Worm (Caenorhabditis elegans): ENCODE data around the gene msp-32.

DNA sequence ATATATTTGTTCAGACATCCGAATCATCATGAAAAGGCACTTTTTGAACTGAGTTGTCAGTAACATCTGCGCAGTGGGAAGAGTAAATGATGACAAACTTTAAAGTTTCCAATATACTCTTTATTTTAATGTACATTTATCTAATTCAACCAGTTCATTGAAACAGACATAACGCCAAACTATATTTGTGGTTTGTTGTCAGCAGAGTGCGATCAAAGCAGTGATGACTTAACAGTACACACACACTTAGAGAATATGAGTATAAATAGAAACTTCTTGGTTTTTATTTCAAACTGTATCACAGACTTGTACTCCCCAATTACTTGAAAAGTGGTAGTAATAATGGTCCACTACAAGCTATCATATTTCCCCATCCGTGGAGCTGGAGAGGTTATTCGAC lies 15.2 kb upstream of the msp-32 start, which contains the start of gene gst-8:
- TF ChIP-seq nhr-90 (tag; optimal IDR thresholded peaks at IDR 0.05), result no peak
- no peak for TF ChIP-seq F57A8.1 (GFP tag; optimal IDR thresholded peaks at IDR 0.05)
- no peak for TF ChIP-seq ama-1 (optimal IDR thresholded peaks at IDR 0.05)
- TF ChIP-seq ama-1 (GFP tag; optimal IDR thresholded peaks at IDR 0.05), result no peak
- TF ChIP-seq unc-62 (GFP tag; optimal IDR thresholded peaks at IDR 0.05), result no peak
- TF ChIP-seq F37B4.10 (GFP tag; IDR thresholded peaks at IDR 0.05), result no peak
- TF ChIP-seq efl-1 (GFP tag; optimal IDR thresholded peaks at IDR 0.05), result no peak
- no peak for TF ChIP-seq ccch-3 (GFP tag; optimal IDR thresholded peaks at IDR 0.05)
- no peak for TF ChIP-seq let-526 (GFP tag; IDR thresholded peaks at IDR 0.05)
- TF ChIP-seq nhr-27 (tag; optimal IDR thresholded peaks at IDR 0.05), result no peak
- no peak for TF ChIP-seq lag-1 (GFP tag; IDR thresholded peaks at IDR 0.05)
- TF ChIP-seq lin-26 (GFP tag; IDR thresholded peaks at IDR 0.05), result no peak
- no peak for TF ChIP-seq T07F8.4 (tag; optimal IDR thresholded peaks at IDR 0.05)
